Worm (Caenorhabditis elegans) whole organism, L3 larva: ENCODE results near the gene ceh-76.

ENCODE experiments used
- R02D3.7 ChIP-seq: fragments of 150-350 bp; optimal IDR thresholded peaks from 2 replicates; lab custom pipeline; 2014; ENCODE audit warnings: missing biosample characterization, missing genetic modification characterization
- aly-2 ChIP-seq: fragments of 150-350 bp; optimal IDR thresholded peaks from 2 replicates; lab custom pipeline; 2014; ENCODE audit warnings: missing biosample characterization, missing genetic modification characterization
- elt-2 ChIP-seq: sonication (generic microtip); optimal IDR thresholded peaks from 2 replicates; lab custom pipeline; 2016; ENCODE audit warnings: missing genetic modification reagents, mild to moderate bottlenecking, missing genetic modification characterization, missing compliant biosample characterization
- elt-3 ChIP-seq, 3 experiments: fragments of 150-350 bp in 1 of 3; sonication (generic microtip) in 2 of 3; optimal IDR thresholded peaks; 2 replicates in 2 of 3; 4 replicates in 1 of 3; lab custom pipeline; 2014 to 2017; ENCODE audit warnings: missing biosample characterization in 3 of 3, missing genetic modification characterization in 3 of 3
- lin-15B ChIP-seq: fragments of 150-350 bp; optimal IDR thresholded peaks from 2 replicates; lab custom pipeline; 2014; ENCODE audit warnings: missing biosample characterization, missing genetic modification characterization
- lin-39 ChIP-seq: fragments of 150-350 bp; optimal IDR thresholded peaks from 2 replicates; lab custom pipeline; 2018; ENCODE audit warnings: missing biosample characterization, missing genetic modification reagents, missing genetic modification characterization
- mdl-1 ChIP-seq: fragments of 150-350 bp; optimal IDR thresholded peaks from 2 replicates; lab custom pipeline; 2014; ENCODE audit warnings: missing biosample characterization, missing genetic modification characterization
- nhr-11 ChIP-seq: fragments of 150-350 bp; optimal IDR thresholded peaks from 2 replicates; lab custom pipeline; 2014; ENCODE audit warnings: missing biosample characterization, missing genetic modification characterization
- nhr-12 ChIP-seq: fragments of 150-350 bp; optimal IDR thresholded peaks from 2 replicates; lab custom pipeline; 2014; ENCODE audit warnings: missing biosample characterization, missing genetic modification characterization
- nhr-23 ChIP-seq: fragments of 150-350 bp; optimal IDR thresholded peaks from 2 replicates; lab custom pipeline; 2014; ENCODE audit warnings: missing biosample characterization, missing genetic modification reagents, missing genetic modification characterization
- tbx-2 ChIP-seq: sonication (generic microtip); optimal IDR thresholded peaks from 2 replicates; lab custom pipeline; 2016; ENCODE audit warnings: mild to moderate bottlenecking, missing genetic modification characterization, missing compliant biosample characterization
- ztf-4 ChIP-seq: fragments of 150-350 bp; optimal IDR thresholded peaks from 2 replicates; lab custom pipeline; 2014; ENCODE audit warnings: missing biosample characterization, missing genetic modification characterization

- TF ChIP-seq mdl-1 (no peak), nhr-12 (no peak), elt-2 (tag; lab: Kevin White, UChicago) (no peak), elt-3 (tag; optimal IDR thresholded peaks at IDR 0.05; lab: Kevin White, UChicago) (no peak), R02D3.7 (tag; lab: Kevin White, UChicago) (no peak), aly-2 (tag; lab: Kevin White, UChicago) (no peak), ztf-4 (tag; lab: Kevin White, UChicago) (no peak), lin-39 (tag; lab: Kevin White, UChicago) (no peak), tbx-2 (tag; lab: Kevin White, UChicago) (no peak), nhr-11 (tag; lab: Kevin White, UChicago) (no peak), nhr-23 (no peak), lin-15B (tag; lab: Kevin White, UChicago) (no peak)
Measured at ce11 chrV:8010103-8010502, 15.6 kb upstream of the ceh-76 start, which contains the start of gene Y97E10AR.4.
